Worm (Caenorhabditis elegans) whole organism, L4 larva: ENCODE results near the gene riok-3.

Source experiments
- D1046.2 ChIP-seq: fragments of 200-800 bp; sonication (Bioruptor generic); IDR thresholded peaks from 2 replicates; pipeline ENCODE4 v1.3.6; 2022; ENCODE audit warnings: missing genetic modification characterization, missing compliant biosample characterization
- F10B5.3 ChIP-seq: sonication (generic microtip); optimal IDR thresholded peaks from 2 replicates; lab custom pipeline; 2016; ENCODE audit warnings: mild to moderate bottlenecking, missing genetic modification characterization, missing compliant biosample characterization
- F37D6.2 ChIP-seq: sonication (generic microtip); optimal IDR thresholded peaks from 2 replicates; lab custom pipeline; 2016; ENCODE audit warnings: mild to moderate bottlenecking, missing genetic modification characterization, missing compliant biosample characterization
- F44E2.7 ChIP-seq: fragments of 200-800 bp; sonication (Bioruptor generic); IDR thresholded peaks from 2 replicates; pipeline ENCODE4 v2.1.2; 2022; ENCODE audit warnings: missing genetic modification characterization, missing compliant biosample characterization
- F49E8.2 ChIP-seq: sonication (generic microtip); optimal IDR thresholded peaks from 2 replicates; lab custom pipeline; 2016; ENCODE audit warnings: missing compliant biosample characterization, mild to moderate bottlenecking, missing genetic modification characterization, borderline replicate concordance
- T20F7.1 ChIP-seq: fragments of 200-800 bp; sonication (Bioruptor generic); optimal IDR thresholded peaks from 2 replicates; lab custom pipeline; 2018; ENCODE audit warnings: mild to moderate bottlenecking, missing genetic modification characterization, missing compliant biosample characterization
- aha-1 ChIP-seq: fragments of 150-350 bp; peaks from one replicate; lab custom pipeline; 2014; ENCODE audit warnings: missing biosample characterization, missing genetic modification characterization
- ama-1 ChIP-seq: fragments of 150-350 bp; optimal IDR thresholded peaks from 2 replicates; lab custom pipeline; 2014; ENCODE audit warnings: inconsistent platforms, mixed read lengths
- arid-1 ChIP-seq: fragments of 200-800 bp; sonication (Bioruptor generic); conservative IDR thresholded peaks from 2 replicates; pipeline ENCODE4 v1.3.6; 2022; ENCODE audit warnings: missing genetic modification reagents, missing genetic modification characterization, missing compliant biosample characterization
- ceh-28 ChIP-seq: fragments of 150-350 bp; optimal IDR thresholded peaks from 2 replicates; lab custom pipeline; 2014; ENCODE audit warnings: missing biosample characterization, missing genetic modification reagents, missing genetic modification characterization
- ceh-62 ChIP-seq: sonication (generic microtip); optimal IDR thresholded peaks from 2 replicates; lab custom pipeline; 2017; ENCODE audit warnings: missing biosample characterization, missing genetic modification characterization
- daf-12 ChIP-seq: fragments of 150-350 bp; optimal IDR thresholded peaks from 2 replicates; lab custom pipeline; 2014; ENCODE audit warnings: missing biosample characterization, missing genetic modification reagents, missing genetic modification characterization
- daf-8 ChIP-seq: fragments of 200-800 bp; sonication (Bioruptor generic); IDR thresholded peaks from 2 replicates; pipeline ENCODE4 v1.3.6; 2022; ENCODE audit warnings: missing genetic modification characterization, missing compliant biosample characterization
- duxl-1 ChIP-seq: sonication (generic microtip); optimal IDR thresholded peaks from 2 replicates; lab custom pipeline; 2016; ENCODE audit warnings: mild to moderate bottlenecking, missing genetic modification characterization, moderate library complexity, missing compliant biosample characterization; ENCODE audit not compliant: poor library complexity
- egl-27 ChIP-seq: sonication (generic microtip); optimal IDR thresholded peaks from 3 replicates; lab custom pipeline; 2017; ENCODE audit warnings: missing biosample characterization, missing genetic modification reagents, missing genetic modification characterization
- fos-1 ChIP-seq: fragments of 150-350 bp; optimal IDR thresholded peaks from 2 replicates; lab custom pipeline; 2014; ENCODE audit warnings: missing biosample characterization, missing genetic modification characterization
- gei-8 ChIP-seq: fragments of 200-800 bp; sonication (Bioruptor generic); optimal IDR thresholded peaks from 2 replicates; lab custom pipeline; 2018; ENCODE audit warnings: mild to moderate bottlenecking, missing genetic modification characterization, missing compliant biosample characterization
- hlh-11 ChIP-seq: fragments of 200-800 bp; sonication (Bioruptor generic); optimal IDR thresholded peaks from 2 replicates; lab custom pipeline; 2018; ENCODE audit warnings: mild to moderate bottlenecking, missing genetic modification characterization, missing compliant biosample characterization
- hmg-1.1 ChIP-seq: fragments of 200-800 bp; sonication (Bioruptor generic); IDR thresholded peaks from 2 replicates; pipeline ENCODE4 v1.3.6; 2022; ENCODE audit warnings: missing genetic modification reagents, missing genetic modification characterization, missing compliant biosample characterization
- lin-15B ChIP-seq: fragments of 150-350 bp; sonication (generic microtip); optimal IDR thresholded peaks from 3 replicates; lab custom pipeline; 2014; ENCODE audit warnings: missing biosample characterization, missing genetic modification characterization
- lin-29 ChIP-seq: fragments of 200-800 bp; sonication (Bioruptor generic); IDR thresholded peaks from 2 replicates; pipeline ENCODE4 v1.3.6; 2022; ENCODE audit warnings: missing genetic modification reagents, missing genetic modification characterization, missing compliant biosample characterization
- madf-5 ChIP-seq, 2 experiments: fragments of 200-800 bp; sonication (Bioruptor generic); IDR thresholded peaks; 2 replicates each; pipeline ENCODE4 v1.3.6; 2022; ENCODE audit warnings: missing compliant biosample characterization in 2 of 2, missing genetic modification characterization in 2 of 2
- mep-1 ChIP-seq: fragments of 150-350 bp; sonication (generic microtip); optimal IDR thresholded peaks from 3 replicates; lab custom pipeline; 2014; ENCODE audit warnings: missing biosample characterization, missing genetic modification characterization
- mes-2 ChIP-seq: sonication (generic microtip); optimal IDR thresholded peaks from 2 replicates; lab custom pipeline; 2016; ENCODE audit warnings: missing genotype, mild to moderate bottlenecking, missing genetic modification characterization, missing compliant biosample characterization; ENCODE audit not compliant: poor library complexity, severe bottlenecking
- mxl-2 ChIP-seq: fragments of 200-800 bp; sonication (Bioruptor generic); conservative IDR thresholded peaks from 2 replicates; pipeline ENCODE4 v1.3.6; 2022; ENCODE audit warnings: missing genetic modification reagents, missing genetic modification characterization, missing compliant biosample characterization
- mxl-3 ChIP-seq: fragments of 200-800 bp; sonication (Bioruptor generic); optimal IDR thresholded peaks from 2 replicates; lab custom pipeline; 2018; ENCODE audit warnings: mild to moderate bottlenecking, missing genetic modification characterization, missing compliant biosample characterization
- nhr-102 ChIP-seq: sonication (generic microtip); optimal IDR thresholded peaks from 2 replicates; lab custom pipeline; 2016; ENCODE audit warnings: mild to moderate bottlenecking, missing genetic modification characterization, moderate library complexity, missing compliant biosample characterization
- nhr-11 ChIP-seq: fragments of 150-350 bp; optimal IDR thresholded peaks from 2 replicates; lab custom pipeline; 2014; ENCODE audit warnings: missing biosample characterization, missing genetic modification characterization
- nhr-111 ChIP-seq: fragments of 200-800 bp; sonication (Bioruptor generic); optimal IDR thresholded peaks from 2 replicates; lab custom pipeline; 2018; ENCODE audit warnings: mild to moderate bottlenecking, missing genetic modification characterization, missing compliant biosample characterization
- nhr-28 ChIP-seq: fragments of 150-350 bp; optimal IDR thresholded peaks from 2 replicates; lab custom pipeline; 2014; ENCODE audit warnings: missing biosample characterization, missing genetic modification characterization
- nhr-42 ChIP-seq: fragments of 200-800 bp; sonication (Bioruptor generic); IDR thresholded peaks from 2 replicates; pipeline ENCODE4 v1.3.6; 2022; ENCODE audit warnings: missing genetic modification characterization, missing compliant biosample characterization
- nhr-48 ChIP-seq: sonication (generic microtip); optimal IDR thresholded peaks from 2 replicates; lab custom pipeline; 2016; ENCODE audit warnings: mild to moderate bottlenecking, missing genetic modification characterization, missing compliant biosample characterization
- nhr-77 ChIP-seq: fragments of 150-350 bp; optimal IDR thresholded peaks from 2 replicates; lab custom pipeline; 2014; ENCODE audit warnings: missing biosample characterization, missing genetic modification characterization
- pqm-1 ChIP-seq: sonication (generic microtip); optimal IDR thresholded peaks from 2 replicates; lab custom pipeline; 2017; ENCODE audit warnings: missing biosample characterization, missing genetic modification characterization
- rbr-2 ChIP-seq: sonication (generic microtip); optimal IDR thresholded peaks from 2 replicates; lab custom pipeline; 2016; ENCODE audit warnings: missing genotype, missing genetic modification characterization, missing compliant biosample characterization
- saeg-2 ChIP-seq: fragments of 200-800 bp; sonication (Bioruptor generic); IDR thresholded peaks from 2 replicates; pipeline ENCODE4 v1.3.6; 2022; ENCODE audit warnings: missing genetic modification reagents, missing genetic modification characterization, missing compliant biosample characterization
- skn-1 ChIP-seq: fragments of 150-350 bp; optimal IDR thresholded peaks from 2 replicates; lab custom pipeline; 2014; ENCODE audit warnings: missing biosample characterization, missing genetic modification characterization
- snpc-1.2 ChIP-seq: fragments of 200-800 bp; sonication (Bioruptor generic); IDR thresholded peaks from 2 replicates; pipeline ENCODE4 v1.3.6; 2022; ENCODE audit warnings: missing genetic modification reagents, missing genetic modification characterization, missing compliant biosample characterization
- spr-1 ChIP-seq: sonication (generic microtip); optimal IDR thresholded peaks from 2 replicates; lab custom pipeline; 2016; ENCODE audit warnings: mild to moderate bottlenecking, missing genetic modification characterization, missing compliant biosample characterization
- tra-1 ChIP-seq: fragments of 200-800 bp; sonication (Bioruptor generic); IDR thresholded peaks from 2 replicates; pipeline ENCODE4 v1.3.6; 2022; ENCODE audit warnings: missing genetic modification reagents, missing genetic modification characterization, missing compliant biosample characterization
- unc-39 ChIP-seq: sonication (generic microtip); optimal IDR thresholded peaks from 2 replicates; lab custom pipeline; 2017; ENCODE audit warnings: missing biosample characterization, missing genetic modification characterization
- vab-7 ChIP-seq: fragments of 200-800 bp; sonication (Bioruptor generic); IDR thresholded peaks from 2 replicates; pipeline ENCODE4 v1.3.6; 2022; ENCODE audit warnings: missing genetic modification reagents, missing genetic modification characterization, missing compliant biosample characterization
- zfp-2 ChIP-seq: sonication (generic microtip); optimal IDR thresholded peaks from 2 replicates; lab custom pipeline; 2016; ENCODE audit warnings: mild to moderate bottlenecking, missing genetic modification characterization, missing compliant biosample characterization
- zfp-3 ChIP-seq: fragments of 200-800 bp; sonication (Bioruptor generic); conservative IDR thresholded peaks from 2 replicates; pipeline ENCODE4 v1.3.6; 2022; ENCODE audit warnings: missing genetic modification reagents, missing genetic modification characterization, missing compliant biosample characterization
- zip-11 ChIP-seq: fragments of 200-800 bp; sonication (Bioruptor generic); IDR thresholded peaks from 2 replicates; pipeline ENCODE4 v1.3.6; 2022; ENCODE audit warnings: missing genetic modification characterization, missing compliant biosample characterization
- zip-2 ChIP-seq: fragments of 150-350 bp; optimal IDR thresholded peaks from 2 replicates; lab custom pipeline; 2014; ENCODE audit warnings: missing biosample characterization, missing genetic modification characterization
- ztf-11 ChIP-seq: fragments of 150-350 bp; optimal IDR thresholded peaks from 2 replicates; lab custom pipeline; 2014; ENCODE audit warnings: missing biosample characterization, missing genetic modification characterization

The riok-3 gene

ce11 chrIII:9804997-9805610, at the start of gene riok-3 (continued):
- TF ChIP-seq tra-1 (GFP tag; lab: Robert Waterston, UW) (no peak), nhr-28 (tag; lab: Kevin White, UChicago) (peak; percentile 12), T20F7.1 (peak; percentile 40), madf-5 (GFP tag; IDR thresholded peaks at IDR 0.05; lab: Robert Waterston, UW) (no peak), lin-29 (no peak), aha-1 (tag; lab: Kevin White, UChicago) (no peak), F37D6.2 (tag; lab: Kevin White, UChicago) (no peak), nhr-77 (tag; lab: Kevin White, UChicago) (peak; percentile 39), D1046.2 (GFP tag; lab: Robert Waterston, UW) (no peak), zfp-3 (GFP tag; lab: Robert Waterston, UW) (peak; percentile 77), nhr-48 (no peak), vab-7 (GFP tag; lab: Robert Waterston, UW) (no peak), daf-12 (tag; lab: Kevin White, UChicago) (no peak), zip-2 (tag; lab: Kevin White, UChicago) (peak; percentile 87), F44E2.7 (GFP tag; lab: Robert Waterston, UW) (no peak), unc-39 (tag; lab: Kevin White, UChicago) (no peak), skn-1 (tag; lab: Kevin White, UChicago) (no peak), mes-2 (tag; lab: Kevin White, UChicago) (peak; percentile 47), hmg-1.1 (GFP tag; lab: Robert Waterston, UW) (no peak), snpc-1.2 (GFP tag; lab: Robert Waterston, UW) (no peak), nhr-102 (tag; lab: Kevin White, UChicago) (peak; percentile 35), F10B5.3 (tag; lab: Kevin White, UChicago) (no peak), fos-1 (no peak), ceh-62 (no peak), saeg-2 (GFP tag; lab: Robert Waterston, UW) (no peak), mxl-2 (no peak), mxl-3 (no peak), arid-1 (GFP tag; lab: Robert Waterston, UW) (no peak), gei-8 (GFP tag; lab: Kevin White, UChicago) (peak; percentile 18), F49E8.2 (tag; lab: Kevin White, UChicago) (no peak), rbr-2 (tag; lab: Kevin White, UChicago) (no peak), duxl-1 (tag; lab: Kevin White, UChicago) (no peak), ztf-11 (tag; lab: Kevin White, UChicago) (no peak), egl-27 (tag; lab: Kevin White, UChicago) (no peak), nhr-11 (no peak), nhr-42 (GFP tag; lab: Robert Waterston, UW) (no peak), mep-1 (tag; lab: Kevin White, UChicago) (peak; percentile 33), nhr-111 (no peak), spr-1 (tag; lab: Kevin White, UChicago) (no peak), pqm-1 (tag; lab: Kevin White, UChicago) (no peak), daf-8 (no peak), zfp-2 (tag; lab: Kevin White, UChicago) (no peak), hlh-11 (peak; percentile 1), lin-15B (no peak), ceh-28 (tag; lab: Kevin White, UChicago) (no peak), zip-11 (GFP tag; lab: Robert Waterston, UW) (no peak), ama-1 (lab: Kevin White, UChicago) (no peak)
